Fruit fly (Drosophila melanogaster) whole organism, embryonic: Measurements from ENCODE around the gene CG8128.

Experiments used
- CG10267 ChIP-seq: fragments of 200-800 bp; sonication (Bioruptor generic); optimal IDR thresholded peaks from 2 replicates; lab custom pipeline; 2018; ENCODE audit warnings: missing biosample characterization, mild to moderate bottlenecking, missing genetic modification characterization, moderate library complexity
- CG10321 ChIP-seq: fragments of 200-800 bp; sonication (Bioruptor generic); IDR thresholded peaks from 2 replicates; pipeline ENCODE4 v1.3.6; 2022; ENCODE audit warnings: missing biosample characterization, missing genetic modification characterization
- CG10431 ChIP-seq: fragments of 200-800 bp; sonication (Bioruptor generic); optimal IDR thresholded peaks from 3 replicates; lab custom pipeline; 2018; ENCODE audit warnings: missing biosample characterization, mild to moderate bottlenecking, missing genetic modification characterization
- CG15514 ChIP-seq: fragments of 200-800 bp; sonication (Bioruptor generic); optimal IDR thresholded peaks from 3 replicates; lab custom pipeline; 2017; ENCODE audit warnings: missing biosample characterization, missing genetic modification characterization, mild to moderate bottlenecking, moderate library complexity, missing genetic modification reagents
- CG16863 ChIP-seq: fragments of 200-800 bp; sonication (Bioruptor generic); optimal IDR thresholded peaks from 3 replicates; lab custom pipeline; 2016; ENCODE audit warnings: missing biosample characterization, missing genetic modification characterization
- CG17612 ChIP-seq: fragments of 200-800 bp; sonication (Bioruptor generic); IDR thresholded peaks from 2 replicates; pipeline ENCODE4 v1.3.6; 2022; ENCODE audit warnings: missing biosample characterization, missing genetic modification characterization
- CG18262 ChIP-seq: fragments of 200-800 bp; optimal IDR thresholded peaks from 3 replicates; lab custom pipeline; 2019; ENCODE audit warnings: missing biosample characterization, mild to moderate bottlenecking, missing genetic modification characterization, moderate library complexity
- CG1832 ChIP-seq: fragments of 200-800 bp; sonication (Bioruptor generic); optimal IDR thresholded peaks from 2 replicates; lab custom pipeline; 2017; ENCODE audit warnings: missing biosample characterization, mild to moderate bottlenecking, missing genetic modification characterization, inconsistent platforms
- CG18764 ChIP-seq: fragments of 200-800 bp; sonication (Bioruptor generic); optimal IDR thresholded peaks from 3 replicates; lab custom pipeline; 2016; ENCODE audit warnings: missing biosample characterization, missing genetic modification characterization
- CG3065 ChIP-seq: fragments of 200-800 bp; sonication (Bioruptor generic); optimal IDR thresholded peaks from 2 replicates; lab custom pipeline; 2016; ENCODE audit warnings: missing biosample characterization, missing genetic modification characterization
- CG32772 ChIP-seq: fragments of 200-800 bp; sonication (Bioruptor generic); IDR thresholded peaks from 2 replicates; pipeline ENCODE4 v1.3.6; 2022; ENCODE audit warnings: missing biosample characterization, missing genetic modification characterization
- CG3281 ChIP-seq: fragments of 200-800 bp; sonication (Bioruptor generic); optimal IDR thresholded peaks from 3 replicates; lab custom pipeline; 2017; ENCODE audit warnings: missing biosample characterization, mild to moderate bottlenecking, missing genetic modification characterization
- CG4282 ChIP-seq: fragments of 200-800 bp; sonication (Bioruptor generic); optimal IDR thresholded peaks from 2 replicates; lab custom pipeline; 2016; ENCODE audit warnings: missing biosample characterization, missing genetic modification characterization
- CG4328 ChIP-seq: fragments of 200-800 bp; sonication (Bioruptor generic); optimal IDR thresholded peaks from 3 replicates; lab custom pipeline; 2017; ENCODE audit warnings: missing biosample characterization, missing genetic modification reagents, missing genetic modification characterization
- CG6765 ChIP-seq: fragments of 200-800 bp; sonication (Bioruptor generic); optimal IDR thresholded peaks from 3 replicates; lab custom pipeline; 2017; ENCODE audit warnings: missing biosample characterization, mild to moderate bottlenecking, missing genetic modification characterization
- CG7786 ChIP-seq: fragments of 200-800 bp; sonication (Bioruptor generic); optimal IDR thresholded peaks from 2 replicates; lab custom pipeline; 2016; ENCODE audit warnings: missing biosample characterization, missing genetic modification characterization
- CG8359 ChIP-seq: fragments of 200-800 bp; sonication (Bioruptor generic); optimal IDR thresholded peaks from 2 replicates; lab custom pipeline; 2017; ENCODE audit warnings: missing biosample characterization, mild to moderate bottlenecking, missing genetic modification characterization, borderline replicate concordance
- CG8478 ChIP-seq: fragments of >200 bp; optimal IDR thresholded peaks from 2 replicates; lab custom pipeline; 2018
- CG9437 ChIP-seq: fragments of 200-800 bp; sonication (Bioruptor generic); optimal IDR thresholded peaks from 2 replicates; lab custom pipeline; 2018; ENCODE audit warnings: missing biosample characterization, mild to moderate bottlenecking, missing genetic modification characterization
- CG9876 ChIP-seq: fragments of 200-800 bp; sonication (Bioruptor generic); optimal IDR thresholded peaks from 2 replicates; lab custom pipeline; 2016; ENCODE audit warnings: missing biosample characterization, missing genetic modification characterization
- CoRest ChIP-seq: fragments of 200-800 bp; sonication (Bioruptor generic); optimal IDR thresholded peaks from 3 replicates; lab custom pipeline; 2018; ENCODE audit warnings: missing biosample characterization, mild to moderate bottlenecking, missing genetic modification characterization, moderate library complexity
- Doc2 ChIP-seq: fragments of 200-800 bp; sonication (Bioruptor generic); IDR thresholded peaks from 2 replicates; pipeline ENCODE4 v1.3.6; 2022; ENCODE audit warnings: missing biosample characterization, missing genetic modification characterization
- Dref ChIP-seq: fragments of 200-800 bp; sonication (Bioruptor generic); IDR thresholded peaks from 2 replicates; pipeline ENCODE4 v1.3.6; 2022; ENCODE audit warnings: missing biosample characterization, missing genetic modification characterization
- E2f2 ChIP-seq: fragments of 200-800 bp; sonication (Bioruptor generic); IDR thresholded peaks from 2 replicates; pipeline ENCODE4 v1.3.6; 2022; ENCODE audit warnings: missing biosample characterization, missing genetic modification characterization
- H2.0 ChIP-seq: fragments of 200-800 bp; sonication (Bioruptor generic); IDR thresholded peaks from 2 replicates; pipeline ENCODE4 v1.3.6; 2022; ENCODE audit warnings: missing biosample characterization, missing genetic modification characterization
- NC2β ChIP-seq: fragments of 200-800 bp; sonication (Bioruptor generic); optimal IDR thresholded peaks from 2 replicates; lab custom pipeline; 2016; ENCODE audit warnings: missing biosample characterization, missing genetic modification characterization
- NFAT ChIP-seq: fragments of 200-800 bp; sonication (Bioruptor generic); IDR thresholded peaks from 2 replicates; pipeline ENCODE4 v1.3.6; 2022; ENCODE audit warnings: missing biosample characterization, missing genetic modification characterization
- Opbp ChIP-seq: fragments of 200-800 bp; sonication (Bioruptor generic); IDR thresholded peaks from 3 replicates; pipeline ENCODE4 v1.3.6; 2022; ENCODE audit warnings: missing biosample characterization, missing genetic modification characterization; ENCODE audit not compliant: partially characterized antibody
- PHDP ChIP-seq: fragments of 200-800 bp; sonication (Bioruptor generic); optimal IDR thresholded peaks from 3 replicates; lab custom pipeline; 2018; ENCODE audit warnings: missing biosample characterization, mild to moderate bottlenecking, missing genetic modification characterization, moderate library complexity
- Ptx1 ChIP-seq: fragments of 200-800 bp; sonication (Bioruptor generic); IDR thresholded peaks from 2 replicates; pipeline ENCODE4 v1.3.6; 2022; ENCODE audit warnings: missing biosample characterization, missing genetic modification characterization
- Rfx ChIP-seq: fragments of 200-800 bp; sonication (Bioruptor generic); IDR thresholded peaks from 2 replicates; pipeline ENCODE4 v1.3.6; 2022; ENCODE audit warnings: missing biosample characterization, missing genetic modification characterization
- Sry-β ChIP-seq: fragments of 200-800 bp; sonication (Bioruptor generic); optimal IDR thresholded peaks from 2 replicates; lab custom pipeline; 2018; ENCODE audit warnings: missing biosample characterization, mild to moderate bottlenecking, missing genetic modification characterization, moderate library complexity
- Vsx1 ChIP-seq: fragments of 200-800 bp; sonication (Bioruptor generic); optimal IDR thresholded peaks from 2 replicates; lab custom pipeline; 2017; ENCODE audit warnings: missing biosample characterization, mild to moderate bottlenecking, missing genetic modification characterization, missing genetic modification reagents
- YL-1 ChIP-seq: fragments of 200-800 bp; sonication (Bioruptor generic); optimal IDR thresholded peaks from 3 replicates; lab custom pipeline; 2017; ENCODE audit warnings: missing biosample characterization, mild to moderate bottlenecking, missing genetic modification characterization
- ato ChIP-seq: fragments of 200-800 bp; sonication (Bioruptor generic); IDR thresholded peaks from 2 replicates; pipeline ENCODE4 v1.3.6; 2022; ENCODE audit warnings: missing biosample characterization, missing genetic modification characterization; ENCODE audit not compliant: partially characterized antibody
- bbx ChIP-seq: fragments of 200-800 bp; sonication (Bioruptor generic); IDR thresholded peaks from 2 replicates; pipeline ENCODE4 v1.3.6; 2022; ENCODE audit warnings: missing biosample characterization, missing genetic modification characterization; ENCODE audit not compliant: partially characterized antibody
- chif ChIP-seq, 2 experiments: fragments of 200-800 bp; sonication (Bioruptor generic); optimal IDR thresholded peaks; 3 replicates each; lab custom pipeline; 2016; ENCODE audit warnings: missing biosample characterization in 2 of 2, missing genetic modification characterization in 2 of 2
- ci ChIP-seq: fragments of 200-800 bp; sonication (Bioruptor generic); IDR thresholded peaks from 3 replicates; pipeline ENCODE4 v1.3.6; 2022; ENCODE audit warnings: missing biosample characterization, missing genetic modification characterization
- cwo ChIP-seq: fragments of 200-800 bp; sonication (Bioruptor generic); optimal IDR thresholded peaks from 3 replicates; lab custom pipeline; 2017; ENCODE audit warnings: missing biosample characterization, missing genetic modification characterization, mild to moderate bottlenecking, moderate library complexity, missing genetic modification reagents
- dpn ChIP-seq, 2 experiments: fragments of 200-800 bp; sonication (Bioruptor generic); optimal IDR thresholded peaks; 3 replicates each; lab custom pipeline; 2016; ENCODE audit warnings: missing biosample characterization in 2 of 2, missing genetic modification characterization in 2 of 2
- eve ChIP-seq, 2 experiments: fragments of >200 bp; optimal IDR thresholded peaks; 2 replicates each; lab custom pipeline; 2017; ENCODE audit warnings: missing biosample characterization in 2 of 2, missing genetic modification characterization in 2 of 2
- hkb ChIP-seq, 2 experiments: fragments of 200-800 bp in 1 of 2; fragments of >200 bp in 1 of 2; sonication (Bioruptor generic) in 1 of 2; IDR thresholded peaks in 1 of 2; optimal IDR thresholded peaks in 1 of 2; 2 replicates each; pipeline versions ENCODE4 v1.3.6 to Lab custom; 2017 to 2022; ENCODE audit warnings: missing biosample characterization in 1 of 2, missing genetic modification characterization in 1 of 2
- ind ChIP-seq: fragments of 200-800 bp; sonication (Bioruptor generic); optimal IDR thresholded peaks from 3 replicates; lab custom pipeline; 2016; ENCODE audit warnings: missing biosample characterization, missing genetic modification characterization
- org-1 ChIP-seq: fragments of 200-800 bp; sonication (Bioruptor generic); optimal IDR thresholded peaks from 2 replicates; lab custom pipeline; 2017; ENCODE audit warnings: missing biosample characterization, missing genetic modification characterization
- pfk ChIP-seq: fragments of 200-800 bp; sonication (Bioruptor generic); optimal IDR thresholded peaks from 2 replicates; lab custom pipeline; 2018; ENCODE audit warnings: missing biosample characterization, mild to moderate bottlenecking, missing genetic modification characterization, moderate library complexity
- pum ChIP-seq: fragments of 200-800 bp; sonication (Bioruptor generic); optimal IDR thresholded peaks from 2 replicates; lab custom pipeline; 2016; ENCODE audit warnings: missing biosample characterization, missing genetic modification characterization
- tll ChIP-seq, 2 experiments: fragments of 200-800 bp in 1 of 2; fragments of >200 bp in 1 of 2; sonication (Bioruptor generic) in 1 of 2; optimal IDR thresholded peaks; 2 replicates each; lab custom pipeline; 2017 to 2019; ENCODE audit warnings: missing biosample characterization in 2 of 2, missing genetic modification characterization in 2 of 2, mild to moderate bottlenecking in 1 of 2, moderate library complexity in 1 of 2
- ttk ChIP-seq: fragments of 200-800 bp; sonication (Bioruptor generic); IDR thresholded peaks from 2 replicates; pipeline ENCODE4 v2.1.2; 2022; ENCODE audit warnings: missing biosample characterization, missing genetic modification characterization
- zfh1 ChIP-seq: fragments of 200-800 bp; sonication (Bioruptor generic); IDR thresholded peaks from 3 replicates; pipeline ENCODE4 v1.3.6; 2022; ENCODE audit warnings: missing biosample characterization, missing genetic modification characterization

Gene CG8128

DNA sequence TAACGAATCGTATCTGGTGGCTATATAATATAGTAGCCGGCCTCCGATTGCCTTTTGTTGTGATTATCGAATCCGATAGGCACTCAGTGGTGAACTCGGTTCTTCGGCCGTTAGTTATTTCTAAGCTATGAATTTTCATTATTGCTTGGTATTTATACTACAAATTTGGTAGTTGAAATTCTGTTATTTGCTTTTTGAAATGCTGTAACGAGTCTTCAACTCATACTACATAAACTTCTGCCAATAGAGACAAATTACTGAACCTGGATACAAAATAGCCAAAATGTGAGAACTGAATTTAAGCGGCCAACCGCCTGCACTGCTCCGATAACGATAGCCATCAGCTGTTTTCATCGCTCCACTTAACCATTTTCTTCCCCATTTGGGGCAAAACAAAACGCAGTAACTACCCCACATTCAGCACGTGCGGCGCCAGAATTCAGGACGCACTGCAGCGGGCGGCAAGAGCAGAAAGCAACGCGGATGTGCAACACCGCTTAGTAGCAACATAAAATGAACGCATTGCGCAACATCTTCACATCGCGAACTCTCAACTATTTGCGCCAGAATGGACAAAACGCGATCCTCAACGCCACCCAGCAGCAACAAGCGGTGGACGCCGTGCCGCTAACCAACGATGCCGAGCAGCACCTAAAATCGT, 41.7 kb downstream of the CG8128 start, which contains the start of the genes CG11679 and CG8206 (continued):
- TF ChIP-seq CG18764, result no peak
- no peak for TF ChIP-seq CG8359 (GFP tag; lab: Kevin White, UChicago)
- no peak for TF ChIP-seq NC2β (GFP tag; lab: Kevin White, UChicago)
- TF ChIP-seq CG17612 (GFP tag; lab: Robert Waterston, UW), result no peak
- no peak for TF ChIP-seq Opbp (GFP tag; lab: Robert Waterston, UW)
- TF ChIP-seq CG32772 (GFP tag; lab: Robert Waterston, UW), result 0 out of 2 replicates have a peak, but pooled peaks have one; percentile 30
- peak; percentile 40; the same call in 1 of the 2 replicates for TF ChIP-seq Ptx1 (GFP tag; lab: Robert Waterston, UW)
- no peak for TF ChIP-seq CG8478 (lab: Kevin White, UChicago)
- no peak for TF ChIP-seq ttk (GFP tag; lab: Robert Waterston, UW)
- TF ChIP-seq Dref (GFP tag; lab: Robert Waterston, UW), result peak; percentile 73
- no peak for TF ChIP-seq CG10321 (GFP tag; lab: Robert Waterston, UW)
- no peak for TF ChIP-seq CG16863 (GFP tag; lab: Kevin White, UChicago)
- no peak for TF ChIP-seq CG1832 (GFP tag; lab: Kevin White, UChicago)
- peak in 1 of 2 experiments; percentile 36 for TF ChIP-seq tll (GFP tag; optimal IDR thresholded peaks at IDR 0.05; lab: Kevin White, UChicago)
- TF ChIP-seq YL-1 (GFP tag; lab: Kevin White, UChicago), result peak; percentile 42
- no peak for TF ChIP-seq CG6765 (GFP tag; lab: Kevin White, UChicago)
- TF ChIP-seq org-1, result no peak
- TF ChIP-seq chif (GFP tag; optimal IDR thresholded peaks at IDR 0.05; lab: Kevin White, UChicago), result no peak
- TF ChIP-seq pum (GFP tag; lab: Kevin White, UChicago), result peak; percentile 54
- no peak for TF ChIP-seq eve (GFP tag; optimal IDR thresholded peaks at IDR 0.05; lab: Kevin White, UChicago)
- no peak for TF ChIP-seq CG4282 (GFP tag; lab: Kevin White, UChicago)
- peak; percentile 30 for TF ChIP-seq ind (GFP tag; lab: Kevin White, UChicago)
- 0 out of 3 replicates have a peak, but pooled peaks have one; percentile 42 for TF ChIP-seq zfh1 (GFP tag; lab: Robert Waterston, UW)
- peak; percentile 15 for TF ChIP-seq CG3281 (GFP tag; lab: Kevin White, UChicago)
- no peak for TF ChIP-seq Doc2 (GFP tag; lab: Robert Waterston, UW)
- TF ChIP-seq cwo (GFP tag; lab: Kevin White, UChicago), result peak; percentile 25
- 0 out of 2 replicates have a peak, but pooled peaks have one; percentile 17 for TF ChIP-seq E2f2 (GFP tag; lab: Robert Waterston, UW)
- TF ChIP-seq ato (GFP tag; lab: Robert Waterston, UW), result no peak
- no peak for TF ChIP-seq pfk (GFP tag; lab: Kevin White, UChicago)
- TF ChIP-seq dpn (GFP tag; optimal IDR thresholded peaks at IDR 0.05; lab: Kevin White, UChicago), result peak in 1 of 2 experiments; percentile 23
- no peak for TF ChIP-seq Vsx1
- TF ChIP-seq CG9437, result no peak
- peak; percentile 32; the same call in 1 of the 2 replicates for TF ChIP-seq bbx (GFP tag; lab: Robert Waterston, UW)
- TF ChIP-seq CG3065, result no peak
- TF ChIP-seq PHDP (tag; lab: Kevin White, UChicago), result peak; percentile 13
- TF ChIP-seq CG10431 (GFP tag; lab: Kevin White, UChicago), result no peak
- TF ChIP-seq Sry-β (GFP tag; lab: Kevin White, UChicago), result peak; percentile 96
- TF ChIP-seq H2.0 (GFP tag; lab: Robert Waterston, UW), result no peak
- TF ChIP-seq CG10267 (tag; lab: Kevin White, UChicago), result peak; percentile 22
- TF ChIP-seq hkb (optimal IDR thresholded peaks at IDR 0.05; lab: Kevin White, UChicago), result no peak
- no peak for TF ChIP-seq hkb (GFP tag; IDR thresholded peaks at IDR 0.05; lab: Robert Waterston, UW)
- no peak for TF ChIP-seq CG9876 (GFP tag; lab: Kevin White, UChicago)
- TF ChIP-seq CG18262, result peak; percentile 29
- TF ChIP-seq ci (GFP tag; lab: Robert Waterston, UW), result no peak
- TF ChIP-seq Rfx (GFP tag; lab: Robert Waterston, UW), result peak; percentile 72
- TF ChIP-seq CG4328, result no peak
- TF ChIP-seq CoRest, result peak; percentile 59
- peak; percentile 54 for TF ChIP-seq CG7786
- peak; percentile 90 for TF ChIP-seq CG15514 (GFP tag; lab: Kevin White, UChicago)
- TF ChIP-seq NFAT (GFP tag; lab: Robert Waterston, UW), result no peak
